Worm (Caenorhabditis elegans) whole organism, L3 larva: ENCODE measurements around the gene gei-8.

Experiments
- egl-27 ChIP-seq: sonication (generic microtip); optimal IDR thresholded peaks from 4 replicates; lab custom pipeline; 2017; ENCODE audit warnings: missing biosample characterization, missing genetic modification reagents, missing genetic modification characterization
- lsy-12 ChIP-seq: sonication (generic microtip); optimal IDR thresholded peaks from 2 replicates; lab custom pipeline; 2016; ENCODE audit warnings: mild to moderate bottlenecking, missing genetic modification characterization, missing compliant biosample characterization
- snpc-4 ChIP-seq: fragments of 150-350 bp; optimal IDR thresholded peaks from 2 replicates; lab custom pipeline; 2014; ENCODE audit warnings: missing biosample characterization, missing genetic modification characterization
- zag-1 ChIP-seq: fragments of 150-350 bp; optimal IDR thresholded peaks from 2 replicates; lab custom pipeline; 2014; ENCODE audit warnings: missing biosample characterization, missing genetic modification characterization

DNA sequence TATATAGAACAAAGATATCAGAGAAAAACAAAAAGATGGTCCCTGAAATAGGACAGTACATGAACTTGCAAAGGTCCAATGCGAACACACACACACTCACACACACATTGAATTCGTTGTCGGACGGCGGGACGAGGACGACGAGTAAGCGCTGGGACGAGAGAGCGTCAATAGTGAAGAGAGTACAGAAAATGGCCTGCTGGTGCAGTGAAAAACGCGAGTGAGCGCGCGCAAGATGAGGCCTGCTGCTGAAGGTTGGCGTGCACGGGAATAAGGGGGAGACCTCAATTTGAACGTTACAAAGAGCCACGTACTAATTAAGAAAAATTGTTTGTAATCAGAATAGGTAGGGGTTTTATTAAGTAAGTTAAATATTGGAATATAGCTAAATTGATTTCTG, 5.9 kb upstream of the gei-8 start:
- TF ChIP-seq lsy-12 (tag; lab: Kevin White, UChicago) (no peak), zag-1 (tag; lab: Kevin White, UChicago) (no peak), snpc-4 (tag; lab: Kevin White, UChicago) (no peak), egl-27 (no peak)
